Worm (Caenorhabditis elegans) whole organism, L1 larva: ENCODE measurements around the gene C50E3.9.

Experiments used
- C04F5.9 ChIP-seq: sonication (generic microtip); optimal IDR thresholded peaks from 2 replicates; lab custom pipeline; 2016; ENCODE audit warnings: missing genetic modification characterization, missing compliant biosample characterization
- C16A3.4 ChIP-seq: fragments of 150-350 bp; optimal IDR thresholded peaks from 2 replicates; lab custom pipeline; 2014; ENCODE audit warnings: missing biosample characterization, missing genetic modification characterization
- F16B12.6 ChIP-seq: fragments of 150-350 bp; optimal IDR thresholded peaks from 2 replicates; lab custom pipeline; 2014; ENCODE audit warnings: missing biosample characterization, missing genetic modification characterization
- Y116A8C.19 ChIP-seq: sonication (generic microtip); optimal IDR thresholded peaks from 2 replicates; lab custom pipeline; 2016; ENCODE audit warnings: missing compliant biosample characterization, missing genetic modification characterization, borderline replicate concordance
- aha-1 ChIP-seq: fragments of 150-350 bp; optimal IDR thresholded peaks from 2 replicates; lab custom pipeline; 2014; ENCODE audit warnings: missing biosample characterization, missing genetic modification characterization
- alr-1 ChIP-seq: fragments of 200-800 bp; sonication (Bioruptor generic); optimal IDR thresholded peaks from 2 replicates; lab custom pipeline; 2018; ENCODE audit warnings: borderline replicate concordance, mild to moderate bottlenecking, missing genetic modification characterization, missing compliant biosample characterization
- aly-2 ChIP-seq: fragments of 150-350 bp; optimal IDR thresholded peaks from 2 replicates; lab custom pipeline; 2014; ENCODE audit warnings: missing biosample characterization, missing genetic modification characterization
- blmp-1 ChIP-seq: fragments of 150-350 bp; optimal IDR thresholded peaks from 2 replicates; lab custom pipeline; 2014; ENCODE audit warnings: missing biosample characterization, missing genetic modification characterization
- ceh-63 ChIP-seq: fragments of 200-800 bp; sonication (Bioruptor generic); optimal IDR thresholded peaks from 2 replicates; lab custom pipeline; 2018; ENCODE audit warnings: mild to moderate bottlenecking, missing genetic modification characterization, missing compliant biosample characterization
- ceh-8 ChIP-seq: fragments of 200-800 bp; sonication (Bioruptor generic); optimal IDR thresholded peaks from 2 replicates; lab custom pipeline; 2018; ENCODE audit warnings: mild to moderate bottlenecking, missing genetic modification characterization, moderate library complexity, missing compliant biosample characterization
- ceh-82 ChIP-seq, 3 experiments: fragments of 150-350 bp in 1 of 3; sonication (generic microtip) in 2 of 3; optimal IDR thresholded peaks; 2 replicates each; lab custom pipeline; 2014 to 2017; ENCODE audit warnings: missing biosample characterization in 3 of 3, missing genetic modification characterization in 3 of 3
- dpl-1 ChIP-seq, 3 experiments: fragments of 150-350 bp in 2 of 3; sonication (generic microtip) in 1 of 3; optimal IDR thresholded peaks; 2 replicates each; lab custom pipeline; 2014 to 2017; ENCODE audit warnings: missing biosample characterization in 3 of 3, missing genetic modification characterization in 3 of 3, missing genetic modification reagents in 3 of 3
- efl-3 ChIP-seq: fragments of 200-800 bp; sonication (Bioruptor generic); optimal IDR thresholded peaks from 2 replicates; lab custom pipeline; 2018; ENCODE audit warnings: mild to moderate bottlenecking, missing genetic modification characterization, missing compliant biosample characterization
- egl-13 ChIP-seq: sonication (generic microtip); optimal IDR thresholded peaks from 2 replicates; lab custom pipeline; 2016; ENCODE audit warnings: missing genotype, missing genetic modification reagents, missing genetic modification characterization, missing compliant biosample characterization
- egl-27 ChIP-seq, 2 experiments: fragments of 150-350 bp in 1 of 2; sonication (generic microtip); optimal IDR thresholded peaks; 3 replicates each; lab custom pipeline; 2017 to 2018; ENCODE audit warnings: missing biosample characterization in 2 of 2, missing genetic modification characterization in 2 of 2, missing genetic modification reagents in 2 of 2
- elt-2 ChIP-seq: sonication (generic microtip); optimal IDR thresholded peaks from 2 replicates; lab custom pipeline; 2016; ENCODE audit warnings: missing genetic modification characterization, mild to moderate bottlenecking, inconsistent platforms, missing compliant biosample characterization, missing genetic modification reagents
- elt-3 ChIP-seq, 6 experiments: fragments of 150-350 bp in 1 of 6; sonication (generic microtip); optimal IDR thresholded peaks; 2 replicates each; lab custom pipeline; 2017 to 2018; ENCODE audit warnings: missing biosample characterization in 6 of 6, missing genetic modification characterization in 6 of 6, inconsistent platforms in 1 of 6
- fkh-10 ChIP-seq: sonication (generic microtip); optimal IDR thresholded peaks from 2 replicates; lab custom pipeline; 2017; ENCODE audit warnings: missing biosample characterization, missing genetic modification reagents, missing genetic modification characterization
- fkh-4 ChIP-seq: sonication (generic microtip); optimal IDR thresholded peaks from 2 replicates; lab custom pipeline; 2016; ENCODE audit warnings: missing compliant biosample characterization, missing genetic modification characterization, borderline replicate concordance
- fkh-8 ChIP-seq: sonication (generic microtip); optimal IDR thresholded peaks from 2 replicates; lab custom pipeline; 2016; ENCODE audit warnings: mild to moderate bottlenecking, missing genetic modification characterization, missing compliant biosample characterization
- grh-1 ChIP-seq: fragments of 200-800 bp; sonication (Bioruptor generic); IDR thresholded peaks from 2 replicates; pipeline ENCODE4 v1.3.6; 2022; ENCODE audit warnings: missing genetic modification reagents, missing genetic modification characterization, missing compliant biosample characterization
- irx-1 ChIP-seq: sonication (generic microtip); optimal IDR thresholded peaks from 2 replicates; lab custom pipeline; 2016; ENCODE audit warnings: missing genetic modification characterization, missing compliant biosample characterization
- jun-1 ChIP-seq: fragments of 150-350 bp; optimal IDR thresholded peaks from 2 replicates; lab custom pipeline; 2014; ENCODE audit warnings: missing biosample characterization, missing genetic modification reagents, missing genetic modification characterization
- lin-13 ChIP-seq: fragments of 150-350 bp; optimal IDR thresholded peaks from 2 replicates; lab custom pipeline; 2014; ENCODE audit warnings: missing biosample characterization, missing genetic modification reagents, missing genetic modification characterization
- lin-35 ChIP-seq, 2 experiments: fragments of 150-350 bp; optimal IDR thresholded peaks; 2 replicates each; lab custom pipeline; 2014; ENCODE audit warnings: missing biosample characterization in 2 of 2, missing genetic modification characterization in 2 of 2, missing genetic modification reagents in 2 of 2
- lin-39 ChIP-seq: fragments of 150-350 bp; optimal IDR thresholded peaks from 2 replicates; lab custom pipeline; 2014; ENCODE audit warnings: missing biosample characterization, missing genetic modification reagents, missing genetic modification characterization
- mab-9 ChIP-seq: fragments of 200-800 bp; sonication (Bioruptor generic); IDR thresholded peaks from 2 replicates; pipeline ENCODE4 v1.3.6; 2022; ENCODE audit warnings: missing genetic modification reagents, missing genetic modification characterization, missing compliant biosample characterization
- mdl-1 ChIP-seq, 2 experiments: fragments of 150-350 bp; optimal IDR thresholded peaks; 2 replicates each; lab custom pipeline; 2014 to 2017; ENCODE audit warnings: missing biosample characterization in 2 of 2, missing genetic modification characterization in 2 of 2, inconsistent platforms in 1 of 2
- mef-2 ChIP-seq: fragments of 150-350 bp; optimal IDR thresholded peaks from 2 replicates; lab custom pipeline; 2014; ENCODE audit warnings: missing biosample characterization, missing genetic modification characterization
- nhr-11 ChIP-seq: fragments of 150-350 bp; optimal IDR thresholded peaks from 2 replicates; lab custom pipeline; 2014; ENCODE audit warnings: missing biosample characterization, missing genetic modification characterization
- nhr-19 ChIP-seq: fragments of 200-800 bp; sonication (Bioruptor generic); conservative IDR thresholded peaks from 2 replicates; pipeline ENCODE4 v1.3.6; 2022; ENCODE audit warnings: missing genetic modification characterization, missing compliant biosample characterization
- nhr-20 ChIP-seq: sonication (generic microtip); optimal IDR thresholded peaks from 2 replicates; lab custom pipeline; 2016; ENCODE audit warnings: mild to moderate bottlenecking, missing genetic modification characterization, missing compliant biosample characterization
- nhr-28 ChIP-seq: fragments of 150-350 bp; optimal IDR thresholded peaks from 2 replicates; lab custom pipeline; 2014; ENCODE audit warnings: missing biosample characterization, missing genetic modification characterization
- nhr-47 ChIP-seq: sonication (generic microtip); optimal IDR thresholded peaks from 2 replicates; lab custom pipeline; 2016; ENCODE audit warnings: mild to moderate bottlenecking, missing genetic modification characterization, moderate library complexity, missing compliant biosample characterization
- nhr-76 ChIP-seq: sonication (generic microtip); optimal IDR thresholded peaks from 2 replicates; lab custom pipeline; 2017; ENCODE audit warnings: missing biosample characterization, missing genetic modification characterization
- pag-3 ChIP-seq: sonication (generic microtip); optimal IDR thresholded peaks from 2 replicates; lab custom pipeline; 2017; ENCODE audit warnings: missing genetic modification characterization, mild to moderate bottlenecking, missing compliant biosample characterization, antibody characterized with exemption, borderline replicate concordance; ENCODE audit not compliant: insufficient read depth
- rnt-1 ChIP-seq: sonication (generic microtip); optimal IDR thresholded peaks from 2 replicates; lab custom pipeline; 2016; ENCODE audit warnings: mild to moderate bottlenecking, missing genetic modification characterization, moderate library complexity, missing compliant biosample characterization
- skn-1 ChIP-seq: fragments of 150-350 bp; optimal IDR thresholded peaks from 2 replicates; lab custom pipeline; 2014; ENCODE audit warnings: missing biosample characterization, missing genetic modification characterization
- snu-23 ChIP-seq: sonication (generic microtip); optimal IDR thresholded peaks from 2 replicates; lab custom pipeline; 2016; ENCODE audit warnings: missing genetic modification characterization, missing compliant biosample characterization
- sptf-1 ChIP-seq: fragments of 150-350 bp; optimal IDR thresholded peaks from 2 replicates; lab custom pipeline; 2014; ENCODE audit warnings: missing biosample characterization, missing genetic modification characterization
- sup-37 ChIP-seq: fragments of 200-800 bp; sonication (Bioruptor generic); optimal IDR thresholded peaks from 2 replicates; lab custom pipeline; 2018; ENCODE audit warnings: mild to moderate bottlenecking, missing genetic modification characterization, missing compliant biosample characterization
- unc-130 ChIP-seq: fragments of 150-350 bp; optimal IDR thresholded peaks from 2 replicates; lab custom pipeline; 2017; ENCODE audit warnings: missing biosample characterization, missing genetic modification characterization, inconsistent platforms
- unc-62 ChIP-seq: fragments of 150-350 bp; optimal IDR thresholded peaks from 2 replicates; lab custom pipeline; 2014; ENCODE audit warnings: missing biosample characterization, missing genetic modification reagents, missing genetic modification characterization
- zip-4 ChIP-seq: fragments of 200-800 bp; sonication (Bioruptor generic); optimal IDR thresholded peaks from 2 replicates; lab custom pipeline; 2018; ENCODE audit warnings: mild to moderate bottlenecking, missing genetic modification characterization, moderate library complexity, missing compliant biosample characterization
- ztf-11 ChIP-seq, 2 experiments: sonication (generic microtip); optimal IDR thresholded peaks; 2 replicates each; lab custom pipeline; 2016 to 2017; ENCODE audit warnings: missing genetic modification characterization in 2 of 2, missing biosample characterization in 1 of 2, missing compliant biosample characterization in 1 of 2
- ztf-4 ChIP-seq: fragments of 150-350 bp; optimal IDR thresholded peaks from 2 replicates; lab custom pipeline; 2014; ENCODE audit warnings: missing biosample characterization, missing genetic modification characterization

C50E3.9 gene

DNA sequence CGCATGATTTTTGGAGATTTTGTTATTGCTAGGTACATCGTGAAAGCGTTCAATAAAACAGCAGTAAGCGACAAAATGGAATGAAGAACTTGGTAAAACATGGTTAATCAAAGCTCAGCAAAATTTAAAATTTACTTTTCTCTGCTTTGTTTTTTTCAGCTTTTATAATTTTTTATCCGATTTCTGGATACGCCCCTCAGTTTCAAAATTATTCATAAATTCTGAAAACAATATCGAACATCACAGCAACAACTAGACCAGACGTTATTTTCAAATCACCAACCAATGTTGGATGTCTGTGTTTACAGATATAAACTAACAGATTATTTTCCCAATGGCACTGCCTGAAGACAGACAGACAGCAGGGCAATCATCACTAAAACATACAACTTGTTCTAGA, 34.6 kb upstream of the C50E3.9 start, which contains the start of gene srd-31:
TSS of gene srd-31 (minus strand) at position 101 of the 400 bp plus-strand sequence.
- TF ChIP-seq ceh-8 (GFP tag; lab: Kevin White, UChicago), result no peak
- TF ChIP-seq nhr-76 (tag; lab: Kevin White, UChicago), result no peak
- no peak for TF ChIP-seq alr-1 (tag; lab: Kevin White, UChicago)
- TF ChIP-seq egl-27 (tag; optimal IDR thresholded peaks at IDR 0.05; lab: Kevin White, UChicago), result no peak
- TF ChIP-seq irx-1 (tag; lab: Kevin White, UChicago), result no peak
- TF ChIP-seq snu-23 (GFP tag; lab: Kevin White, UChicago), result no peak
- TF ChIP-seq nhr-47 (tag; lab: Kevin White, UChicago), result no peak
- TF ChIP-seq F16B12.6 (tag; lab: Kevin White, UChicago), result no peak
- no peak for TF ChIP-seq C16A3.4 (tag; lab: Kevin White, UChicago)
- no peak for TF ChIP-seq grh-1
- TF ChIP-seq fkh-8 (tag; lab: Kevin White, UChicago), result no peak
- TF ChIP-seq Y116A8C.19 (tag; lab: Kevin White, UChicago), result no peak
- no peak for TF ChIP-seq jun-1 (tag; lab: Kevin White, UChicago)
- no peak for TF ChIP-seq ztf-4 (tag; lab: Kevin White, UChicago)
- TF ChIP-seq mdl-1 (tag; optimal IDR thresholded peaks at IDR 0.05; lab: Kevin White, UChicago), result no peak
- no peak for TF ChIP-seq skn-1 (tag; lab: Kevin White, UChicago)
- TF ChIP-seq nhr-20 (tag; lab: Kevin White, UChicago), result no peak
- TF ChIP-seq aly-2 (tag; lab: Kevin White, UChicago), result no peak
- TF ChIP-seq, all 84 proteins: peak for 0

DNA sequence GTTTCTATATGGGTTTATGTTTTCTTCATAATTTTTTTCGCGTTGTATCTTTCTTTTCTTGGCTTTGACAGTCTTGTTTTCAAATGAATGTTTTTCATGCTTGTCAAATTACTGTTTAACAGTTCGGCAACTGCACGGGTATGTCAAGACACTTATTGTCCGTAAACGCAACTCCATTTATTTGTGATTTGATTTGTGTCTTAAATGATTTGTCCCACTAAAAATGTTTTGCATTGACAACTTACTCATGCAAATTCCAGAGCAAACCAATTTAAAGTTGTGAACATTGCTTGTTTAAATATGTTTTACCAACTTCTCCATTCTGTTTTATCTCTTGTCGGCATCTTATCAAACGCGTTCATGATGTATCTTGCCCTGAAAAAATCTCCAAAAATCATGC, 31.7 kb upstream of the C50E3.9 start, which contains the start of gene srd-25:
TSS of gene srd-25 (plus strand) at position 301 of the 400 bp plus-strand sequence.
- no peak for TF ChIP-seq lin-13 (GFP tag; lab: Kevin White, UChicago)
- TF ChIP-seq zip-4, result no peak
- TF ChIP-seq mdl-1 (tag; optimal IDR thresholded peaks at IDR 0.05; lab: Kevin White, UChicago), result no peak
- no peak for TF ChIP-seq unc-130 (tag; lab: Kevin White, UChicago)
- TF ChIP-seq ceh-63, result no peak
- no peak for TF ChIP-seq elt-2
- TF ChIP-seq sup-37, result no peak
- no peak for TF ChIP-seq nhr-20 (tag; lab: Kevin White, UChicago)
- no peak for TF ChIP-seq mef-2 (tag; lab: Kevin White, UChicago)
- no peak for TF ChIP-seq nhr-47 (tag; lab: Kevin White, UChicago)
- no peak for TF ChIP-seq pag-3
- no peak for TF ChIP-seq jun-1 (tag; lab: Kevin White, UChicago)
- TF ChIP-seq dpl-1 (GFP tag; optimal IDR thresholded peaks at IDR 0.05; lab: Kevin White, UChicago), result no peak
- no peak for TF ChIP-seq nhr-19 (GFP tag; lab: Robert Waterston, UW)
- no peak for TF ChIP-seq fkh-8 (tag; lab: Kevin White, UChicago)
- TF ChIP-seq sptf-1 (tag; lab: Kevin White, UChicago), result no peak
- TF ChIP-seq ztf-4 (tag; lab: Kevin White, UChicago), result no peak
- no peak for TF ChIP-seq egl-13 (tag; lab: Kevin White, UChicago)
- no peak for TF ChIP-seq unc-62 (GFP tag; lab: Kevin White, UChicago)
- no peak for TF ChIP-seq fkh-4 (tag; lab: Kevin White, UChicago)

DNA sequence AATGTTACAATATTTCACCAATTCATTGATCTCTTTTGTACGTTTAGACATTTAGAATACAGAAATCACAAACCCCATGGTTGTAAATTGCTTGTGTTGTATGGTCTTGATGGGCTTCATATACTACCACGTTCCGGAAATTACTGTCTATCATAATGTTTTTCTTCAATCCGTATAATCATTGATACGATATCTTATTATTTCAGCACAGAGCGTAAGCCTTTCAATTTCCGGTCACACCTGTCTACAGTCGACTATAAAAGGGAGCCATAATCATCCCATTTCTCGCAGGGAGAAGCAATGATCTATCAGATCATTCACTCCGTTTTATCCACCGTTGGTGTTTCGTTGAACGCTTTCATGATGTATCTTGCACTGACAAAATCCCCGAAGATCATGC, 29.5 kb upstream of the C50E3.9 start, which contains the start of gene srd-30:
TSS of gene srd-30 (plus strand) at position 301 of the 400 bp plus-strand sequence.
- TF ChIP-seq fkh-10 (GFP tag; lab: Kevin White, UChicago) (no peak), C04F5.9 (tag; lab: Kevin White, UChicago) (no peak)

DNA sequence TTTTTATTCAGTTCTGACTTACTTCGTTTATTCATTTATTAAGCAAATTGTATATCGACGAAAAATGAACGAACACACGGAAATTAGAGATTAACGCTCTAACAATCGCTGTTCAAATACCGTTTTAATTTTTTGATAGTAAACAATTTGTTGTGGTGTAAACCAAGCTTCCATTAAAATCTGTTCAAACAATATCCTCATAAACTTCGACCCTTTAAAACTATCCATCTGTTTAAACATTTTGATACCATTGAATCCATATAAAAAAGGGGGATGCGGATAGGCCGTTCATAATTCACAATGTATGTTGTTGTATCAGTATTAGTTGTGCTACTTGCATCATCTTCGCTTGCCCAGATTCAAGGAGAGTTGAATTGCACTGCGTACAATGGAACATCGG, 26.5 kb upstream of the C50E3.9 start, which contains the start of gene F07C4.6:
TSS of gene F07C4.6 (plus strand) at position 301 of the 400 bp plus-strand sequence.
- TF ChIP-seq aly-2 (tag; lab: Kevin White, UChicago) (no peak), lin-35 (GFP tag; optimal IDR thresholded peaks at IDR 0.05; lab: Kevin White, UChicago) (no peak), nhr-11 (no peak), mab-9 (no peak), ceh-82 (tag; optimal IDR thresholded peaks at IDR 0.05; lab: Kevin White, UChicago) (no peak), dpl-1 (GFP tag; optimal IDR thresholded peaks at IDR 0.05; lab: Kevin White, UChicago) (no peak), nhr-28 (tag; lab: Kevin White, UChicago) (no peak), aha-1 (tag; lab: Kevin White, UChicago) (no peak), mdl-1 (tag; optimal IDR thresholded peaks at IDR 0.05; lab: Kevin White, UChicago) (no peak), elt-3 (tag; optimal IDR thresholded peaks at IDR 0.05; lab: Kevin White, UChicago) (no peak), ztf-11 (tag; optimal IDR thresholded peaks at IDR 0.05; lab: Kevin White, UChicago) (no peak), blmp-1 (tag; lab: Kevin White, UChicago) (no peak), rnt-1 (tag; lab: Kevin White, UChicago) (no peak), elt-2 (no peak), efl-3 (GFP tag; lab: Kevin White, UChicago) (no peak), lin-39 (tag; lab: Kevin White, UChicago) (no peak), C04F5.9 (tag; lab: Kevin White, UChicago) (no peak)
